Fruit fly (Drosophila melanogaster) whole organism, embryonic: ENCODE measurements around the gene Cdc5.

Experiments used
- Asciz ChIP-seq: fragments of 200-800 bp; sonication (Bioruptor generic); optimal IDR thresholded peaks from 2 replicates; lab custom pipeline; 2017; ENCODE audit warnings: missing biosample characterization, mild to moderate bottlenecking, missing genetic modification characterization, missing genetic modification reagents
- Atf6 ChIP-seq: fragments of 200-800 bp; sonication (Bioruptor generic); IDR thresholded peaks from 2 replicates; pipeline ENCODE4 v1.3.6; 2022; ENCODE audit warnings: missing biosample characterization, missing genetic modification characterization
- BEAF-32 ChIP-seq: fragments of 200-800 bp; sonication (Bioruptor generic); optimal IDR thresholded peaks from 3 replicates; lab custom pipeline; 2017; ENCODE audit warnings: missing biosample characterization, missing genetic modification characterization, mild to moderate bottlenecking, moderate library complexity, missing genetic modification reagents
- CG10267 ChIP-seq: fragments of 200-800 bp; sonication (Bioruptor generic); optimal IDR thresholded peaks from 2 replicates; lab custom pipeline; 2018; ENCODE audit warnings: missing biosample characterization, mild to moderate bottlenecking, missing genetic modification characterization, moderate library complexity
- CG11093 ChIP-seq: fragments of 200-800 bp; sonication (Bioruptor generic); IDR thresholded peaks from 3 replicates; pipeline ENCODE4 v1.3.6; 2022; ENCODE audit warnings: missing biosample characterization, missing genetic modification characterization
- CG12155 ChIP-seq: fragments of 200-800 bp; sonication (Bioruptor generic); optimal IDR thresholded peaks from 3 replicates; lab custom pipeline; 2016; ENCODE audit warnings: missing biosample characterization, missing genetic modification characterization
- CG13775 ChIP-seq: fragments of 200-800 bp; sonication (Bioruptor generic); optimal IDR thresholded peaks from 3 replicates; lab custom pipeline; 2017; ENCODE audit warnings: missing biosample characterization, mild to moderate bottlenecking, missing genetic modification characterization
- CG13894 ChIP-seq: fragments of 200-800 bp; sonication (Bioruptor generic); optimal IDR thresholded peaks from 3 replicates; lab custom pipeline; 2018; ENCODE audit warnings: missing biosample characterization, mild to moderate bottlenecking, missing genetic modification characterization, moderate library complexity
- CG14014 ChIP-seq: fragments of 200-800 bp; sonication (Bioruptor generic); IDR thresholded peaks from 2 replicates; pipeline ENCODE4 v1.3.6; 2022; ENCODE audit warnings: missing biosample characterization, missing genetic modification characterization
- CG18011 ChIP-seq: fragments of 200-800 bp; sonication (Bioruptor generic); optimal IDR thresholded peaks from 2 replicates; lab custom pipeline; 2017; ENCODE audit warnings: missing biosample characterization, missing genetic modification characterization, mild to moderate bottlenecking, moderate library complexity, missing genotype
- CG4424 ChIP-seq: fragments of 200-800 bp; sonication (Bioruptor generic); optimal IDR thresholded peaks from 3 replicates; lab custom pipeline; 2016; ENCODE audit warnings: missing biosample characterization, missing genetic modification characterization
- CG7357 ChIP-seq: fragments of 200-800 bp; sonication (Bioruptor generic); IDR thresholded peaks from 3 replicates; pipeline ENCODE4 v1.3.6; 2022; ENCODE audit warnings: missing biosample characterization, missing genetic modification characterization
- CG8765 ChIP-seq: fragments of 200-800 bp; sonication (Bioruptor generic); IDR thresholded peaks from 2 replicates; pipeline ENCODE4 v1.3.6; 2022; ENCODE audit warnings: missing biosample characterization, missing genetic modification characterization
- CG8924 ChIP-seq: fragments of 200-800 bp; optimal IDR thresholded peaks from 3 replicates; lab custom pipeline; 2019; ENCODE audit warnings: missing biosample characterization, mild to moderate bottlenecking, missing genetic modification characterization, moderate library complexity
- Dbx ChIP-seq: fragments of 200-800 bp; sonication (Bioruptor generic); IDR thresholded peaks from 3 replicates; pipeline ENCODE4 v1.3.6; 2022; ENCODE audit warnings: missing biosample characterization, missing genetic modification characterization
- Drgx ChIP-seq: fragments of 200-800 bp; sonication (Bioruptor generic); IDR thresholded peaks from 2 replicates; pipeline ENCODE4 v1.3.6; 2022; ENCODE audit warnings: missing biosample characterization, missing genetic modification characterization
- E2f2 ChIP-seq: fragments of 200-800 bp; sonication (Bioruptor generic); IDR thresholded peaks from 2 replicates; pipeline ENCODE4 v1.3.6; 2022; ENCODE audit warnings: missing biosample characterization, missing genetic modification characterization
- GATAe ChIP-seq: fragments of 200-800 bp; sonication (Bioruptor generic); conservative IDR thresholded peaks from 2 replicates; pipeline ENCODE4 v1.3.6; 2022; ENCODE audit warnings: missing biosample characterization, missing genetic modification characterization
- Hr39 ChIP-seq: fragments of >200 bp; optimal IDR thresholded peaks from 2 replicates; lab custom pipeline; 2017
- Hr78 ChIP-seq, 2 experiments: fragments of 200-800 bp in 1 of 2; fragments of >200 bp in 1 of 2; sonication (Bioruptor generic) in 1 of 2; optimal IDR thresholded peaks; 2 replicates each; lab custom pipeline; 2017 to 2019; ENCODE audit warnings: missing biosample characterization in 2 of 2, missing genetic modification characterization in 2 of 2, mild to moderate bottlenecking in 1 of 2, moderate library complexity in 1 of 2
- Hsf ChIP-seq: fragments of 200-800 bp; sonication (Bioruptor generic); optimal IDR thresholded peaks from 3 replicates; lab custom pipeline; 2016; ENCODE audit warnings: missing biosample characterization, missing genetic modification characterization
- Jarid2 ChIP-seq: fragments of 200-800 bp; sonication (Bioruptor generic); optimal IDR thresholded peaks from 3 replicates; lab custom pipeline; 2017; ENCODE audit warnings: mild to moderate bottlenecking, missing biosample characterization, missing genetic modification reagents, missing genetic modification characterization
- Lim3 ChIP-seq: fragments of 200-800 bp; sonication (Bioruptor generic); IDR thresholded peaks from 2 replicates; pipeline ENCODE4 v1.3.6; 2022; ENCODE audit warnings: missing biosample characterization, missing genetic modification characterization
- Nf-YA ChIP-seq: fragments of 200-800 bp; sonication (Bioruptor generic); IDR thresholded peaks from 2 replicates; pipeline ENCODE4 v1.3.6; 2022; ENCODE audit warnings: missing biosample characterization, missing genetic modification characterization
- Nf-YC ChIP-seq: fragments of 200-800 bp; optimal IDR thresholded peaks from 3 replicates; lab custom pipeline; 2019; ENCODE audit warnings: missing biosample characterization, mild to moderate bottlenecking, missing genetic modification characterization, moderate library complexity
- Oli ChIP-seq: fragments of 200-800 bp; sonication (Bioruptor generic); optimal IDR thresholded peaks from 2 replicates; lab custom pipeline; 2018; ENCODE audit warnings: missing biosample characterization, mild to moderate bottlenecking, missing genetic modification characterization, moderate library complexity
- Trl ChIP-seq, 3 experiments: fragments of >200 bp in 2 of 3; fragments of 200-800 bp in 1 of 3; sonication (Bioruptor generic) in 1 of 3; optimal IDR thresholded peaks; 2 replicates in 1 of 3; 3 replicates in 2 of 3; lab custom pipeline; 2016 to 2017; ENCODE audit warnings: missing biosample characterization in 1 of 3, missing genetic modification characterization in 1 of 3
- Xrp1 ChIP-seq: fragments of 200-800 bp; sonication (Bioruptor generic); IDR thresholded peaks from 2 replicates; pipeline ENCODE4 v1.3.6; 2022; ENCODE audit warnings: missing biosample characterization, missing genetic modification characterization
- ato ChIP-seq: fragments of 200-800 bp; sonication (Bioruptor generic); IDR thresholded peaks from 2 replicates; pipeline ENCODE4 v1.3.6; 2022; ENCODE audit warnings: missing biosample characterization, missing genetic modification characterization; ENCODE audit not compliant: partially characterized antibody
- chinmo ChIP-seq: fragments of 200-800 bp; sonication (Bioruptor generic); IDR thresholded peaks from 4 replicates; pipeline ENCODE4 v1.3.6; 2022; ENCODE audit warnings: missing biosample characterization, missing genetic modification characterization; ENCODE audit not compliant: partially characterized antibody
- chn ChIP-seq: fragments of 200-800 bp; sonication (Bioruptor generic); optimal IDR thresholded peaks from 2 replicates; lab custom pipeline; 2016; ENCODE audit warnings: missing biosample characterization, missing genetic modification characterization
- da ChIP-seq: fragments of 200-800 bp; sonication (Bioruptor generic); optimal IDR thresholded peaks from 2 replicates; lab custom pipeline; 2016; ENCODE audit warnings: missing biosample characterization, missing genetic modification characterization
- emc ChIP-seq: fragments of 200-800 bp; sonication (Bioruptor generic); optimal IDR thresholded peaks from 2 replicates; lab custom pipeline; 2016; ENCODE audit warnings: missing biosample characterization, missing genetic modification characterization
- gfzf ChIP-seq: fragments of 200-800 bp; sonication (Bioruptor generic); optimal IDR thresholded peaks from 2 replicates; lab custom pipeline; 2016; ENCODE audit warnings: missing biosample characterization, mild to moderate bottlenecking, missing genetic modification characterization, moderate library complexity
- grau ChIP-seq: fragments of 200-800 bp; optimal IDR thresholded peaks from 3 replicates; lab custom pipeline; 2019; ENCODE audit warnings: missing biosample characterization, mild to moderate bottlenecking, missing genetic modification characterization, moderate library complexity
- ham ChIP-seq: fragments of 200-800 bp; sonication (Bioruptor generic); IDR thresholded peaks from 2 replicates; pipeline ENCODE4 v1.3.6; 2022; ENCODE audit warnings: missing biosample characterization, missing genetic modification characterization
- hbn ChIP-seq: fragments of 200-800 bp; sonication (Bioruptor generic); IDR thresholded peaks from 2 replicates; pipeline ENCODE4 v1.3.6; 2022; ENCODE audit warnings: missing biosample characterization, missing genetic modification characterization; ENCODE audit not compliant: partially characterized antibody
- kni ChIP-seq: fragments of 200-800 bp; sonication (Bioruptor generic); optimal IDR thresholded peaks from 3 replicates; lab custom pipeline; 2017; ENCODE audit warnings: mild to moderate bottlenecking, missing biosample characterization, missing genetic modification reagents, missing genetic modification characterization
- lilli ChIP-seq: fragments of 200-800 bp; sonication (Bioruptor generic); optimal IDR thresholded peaks from 3 replicates; lab custom pipeline; 2016; ENCODE audit warnings: missing biosample characterization, missing genetic modification characterization
- luna ChIP-seq: fragments of 200-800 bp; sonication (Bioruptor generic); optimal IDR thresholded peaks from 2 replicates; lab custom pipeline; 2016; ENCODE audit warnings: missing biosample characterization, missing genetic modification characterization
- pan ChIP-seq, 4 experiments: fragments of >200 bp in 3 of 4; fragments of 200-800 bp in 1 of 4; sonication (Bioruptor generic) in 1 of 4; optimal IDR thresholded peaks in 3 of 4; IDR thresholded peaks in 1 of 4; 2 replicates each; pipeline versions ENCODE4 v1.3.6 to Lab custom; 2017 to 2022; ENCODE audit warnings: missing biosample characterization in 2 of 4, missing genetic modification characterization in 2 of 4, mixed read lengths in 1 of 4
- peb ChIP-seq: fragments of 200-800 bp; sonication (Bioruptor generic); IDR thresholded peaks from 2 replicates; pipeline ENCODE4 v1.3.6; 2022; ENCODE audit warnings: missing biosample characterization, missing genetic modification characterization
- pfk ChIP-seq: fragments of 200-800 bp; sonication (Bioruptor generic); optimal IDR thresholded peaks from 2 replicates; lab custom pipeline; 2018; ENCODE audit warnings: missing biosample characterization, mild to moderate bottlenecking, missing genetic modification characterization, moderate library complexity
- prd ChIP-seq, 3 experiments: fragments of >200 bp in 2 of 3; fragments of 200-800 bp in 1 of 3; sonication (Bioruptor generic) in 1 of 3; optimal IDR thresholded peaks in 2 of 3; IDR thresholded peaks in 1 of 3; 2 replicates in 2 of 3; 3 replicates in 1 of 3; pipeline versions ENCODE4 v1.3.6 to Lab custom; 2017 to 2022; ENCODE audit warnings: missing biosample characterization in 1 of 3, missing genetic modification characterization in 1 of 3
- pum ChIP-seq: fragments of 200-800 bp; sonication (Bioruptor generic); optimal IDR thresholded peaks from 2 replicates; lab custom pipeline; 2016; ENCODE audit warnings: missing biosample characterization, missing genetic modification characterization
- stwl ChIP-seq: fragments of 200-800 bp; sonication (Bioruptor generic); optimal IDR thresholded peaks from 3 replicates; lab custom pipeline; 2018; ENCODE audit warnings: missing biosample characterization, mild to moderate bottlenecking, missing genetic modification characterization, moderate library complexity
- sug ChIP-seq: fragments of 200-800 bp; optimal IDR thresholded peaks from 2 replicates; lab custom pipeline; 2019; ENCODE audit warnings: missing biosample characterization, mild to moderate bottlenecking, missing genetic modification characterization, moderate library complexity
- tio ChIP-seq: fragments of 200-800 bp; sonication (Bioruptor generic); optimal IDR thresholded peaks from 2 replicates; lab custom pipeline; 2017; ENCODE audit warnings: missing biosample characterization, missing genetic modification characterization, inconsistent platforms
- zf30C ChIP-seq: fragments of 200-800 bp; sonication (Bioruptor generic); optimal IDR thresholded peaks from 3 replicates; lab custom pipeline; 2018; ENCODE audit warnings: missing biosample characterization, mild to moderate bottlenecking, missing genetic modification characterization

Gene Cdc5

dm6 chr3L:361201-361600 lies at the start of gene Cdc5, which contains the start of gene CG1233:
Gene Cdc5 (minus strand): TSS chr3L:361383.
Gene CG1233 (plus strand): TSS chr3L:361472.
- peak; percentile 53; the same call in 1 of the 2 replicates for TF ChIP-seq hbn (GFP tag; lab: Robert Waterston, UW)
- no peak for TF ChIP-seq Jarid2 (GFP tag; lab: Kevin White, UChicago)
- TF ChIP-seq da: no peak
- no peak for TF ChIP-seq kni (GFP tag; lab: Kevin White, UChicago)
- TF ChIP-seq stwl (tag; lab: Kevin White, UChicago): peak; percentile 79
- TF ChIP-seq Dbx: peak; percentile 57; the same call in 2 of the 3 replicates
- no peak for TF ChIP-seq CG8765 (GFP tag; lab: Robert Waterston, UW)
- TF ChIP-seq CG13894 (tag; lab: Kevin White, UChicago): no peak
- TF ChIP-seq chn (GFP tag; lab: Kevin White, UChicago): peak; percentile 5
- TF ChIP-seq Drgx (GFP tag; lab: Robert Waterston, UW): no peak
- TF ChIP-seq Nf-YA (GFP tag; lab: Robert Waterston, UW): no peak
- no peak for TF ChIP-seq pan (optimal IDR thresholded peaks at IDR 0.05; lab: Kevin White, UChicago)
- peak in 1 of 2 experiments; percentile 6 for TF ChIP-seq pan (GFP tag; optimal IDR thresholded peaks at IDR 0.05 in 1 of 2, IDR thresholded peaks at IDR 0.05 in 1 of 2)
- no peak for TF ChIP-seq ato (GFP tag; lab: Robert Waterston, UW)
- peak; percentile 59; the same call in 1 of the 2 replicates for TF ChIP-seq Xrp1
- peak; percentile 64 for TF ChIP-seq CG13775 (GFP tag; lab: Kevin White, UChicago)
- no peak for TF ChIP-seq Lim3 (GFP tag; lab: Robert Waterston, UW)
- TF ChIP-seq Oli (tag; lab: Kevin White, UChicago): no peak
- no peak for TF ChIP-seq CG14014
- TF ChIP-seq grau (tag; lab: Kevin White, UChicago): no peak
- TF ChIP-seq pum (GFP tag; lab: Kevin White, UChicago): peak; percentile 5
- TF ChIP-seq emc: no peak
- no peak for TF ChIP-seq ham
- TF ChIP-seq chinmo (GFP tag; lab: Robert Waterston, UW): no peak
- no peak for TF ChIP-seq sug (tag; lab: Kevin White, UChicago)
- TF ChIP-seq Nf-YC: no peak
- TF ChIP-seq peb (GFP tag; lab: Robert Waterston, UW): no peak
- no peak for TF ChIP-seq Hr78 (GFP tag; optimal IDR thresholded peaks at IDR 0.05; lab: Kevin White, UChicago)
- peak; percentile 58 for TF ChIP-seq CG18011
- TF ChIP-seq BEAF-32 (GFP tag; lab: Kevin White, UChicago): peak; percentile 59
- TF ChIP-seq CG11093: no peak
- no peak for TF ChIP-seq tio (GFP tag; lab: Kevin White, UChicago)
- TF ChIP-seq gfzf (GFP tag; lab: Kevin White, UChicago): peak; percentile 66
- TF ChIP-seq CG12155: peak; percentile 43
- TF ChIP-seq lilli (GFP tag; lab: Kevin White, UChicago): peak; percentile 62
- TF ChIP-seq CG7357 (GFP tag; lab: Robert Waterston, UW): no peak
- peak; percentile 71 for TF ChIP-seq CG10267 (tag; lab: Kevin White, UChicago)
- peak; percentile 58 for TF ChIP-seq Hsf
- TF ChIP-seq pfk (GFP tag; lab: Kevin White, UChicago): no peak
- TF ChIP-seq E2f2 (GFP tag; lab: Robert Waterston, UW): peak; percentile 19; the same call in 1 of the 2 replicates
- no peak for TF ChIP-seq prd (optimal IDR thresholded peaks at IDR 0.05; lab: Kevin White, UChicago)
- TF ChIP-seq prd (GFP tag; IDR thresholded peaks at IDR 0.05; lab: Robert Waterston, UW): peak; percentile 31; the same call in 1 of the 3 replicates
- TF ChIP-seq Atf6 (GFP tag; lab: Robert Waterston, UW): peak; percentile 40; the same call in 1 of the 2 replicates
- TF ChIP-seq Trl (optimal IDR thresholded peaks at IDR 0.05; lab: Kevin White, UChicago): no peak
- peak; percentile 15 for TF ChIP-seq Trl (GFP tag; optimal IDR thresholded peaks at IDR 0.05; lab: Kevin White, UChicago)
- peak; percentile 44 for TF ChIP-seq CG8924 (tag; lab: Kevin White, UChicago)
- TF ChIP-seq Asciz (GFP tag; lab: Kevin White, UChicago): no peak
- no peak for TF ChIP-seq Hr39 (lab: Kevin White, UChicago)
- TF ChIP-seq CG4424 (GFP tag; lab: Kevin White, UChicago): no peak
- TF ChIP-seq luna (GFP tag; lab: Kevin White, UChicago): no peak
- no peak for TF ChIP-seq zf30C (GFP tag; lab: Kevin White, UChicago)
- peak; percentile 37; the same call in 1 of the 2 replicates for TF ChIP-seq GATAe (GFP tag; lab: Robert Waterston, UW)
